Worm (Caenorhabditis elegans): ENCODE data around the gene T04B2.3.
A peak's percentile ranks its signal among the peaks of the same experiment; 100 is the strongest.

Gene T04B2.3

ce11 chrIV:10059175-10059574 is 12.0 kb downstream of the T04B2.3 start:
- peak; percentile 55 for TF ChIP-seq F13H6.1 (tag; optimal IDR thresholded peaks at IDR 0.05)
- peak; percentile 42 for TF ChIP-seq egl-27 (tag; optimal IDR thresholded peaks at IDR 0.05)
- TF ChIP-seq nhr-12 (tag; optimal IDR thresholded peaks at IDR 0.05) = no peak
- TF ChIP-seq nhr-237 (tag; optimal IDR thresholded peaks at IDR 0.05) = no peak
- no peak for TF ChIP-seq unc-55 (GFP tag; optimal IDR thresholded peaks at IDR 0.05)
- no peak for TF ChIP-seq C34F6.9 (tag; optimal IDR thresholded peaks at IDR 0.05)
- peak; percentile 77 for TF ChIP-seq sma-9 (GFP tag; optimal IDR thresholded peaks at IDR 0.05)
- TF ChIP-seq sma-9 (tag; optimal IDR thresholded peaks at IDR 0.05) = no peak
- peak; percentile 7 for TF ChIP-seq sma-3 (GFP tag; optimal IDR thresholded peaks at IDR 0.05)
- TF ChIP-seq blmp-1 (tag; optimal IDR thresholded peaks at IDR 0.05; ENCODE audit: insufficient read depth) = no peak
- no peak for TF ChIP-seq nhr-77 (tag; optimal IDR thresholded peaks at IDR 0.05)
- TF ChIP-seq crh-2 (tag; optimal IDR thresholded peaks at IDR 0.05) = peak; percentile 99
- TF ChIP-seq fos-1 (tag; optimal IDR thresholded peaks at IDR 0.05) = peak; percentile 76
- no peak for TF ChIP-seq gmeb-1 (tag; optimal IDR thresholded peaks at IDR 0.05)

ce11 chrIV:10060795-10061194 is 13.6 kb downstream of the T04B2.3 start:
- TF ChIP-seq ZK546.5 (tag; optimal IDR thresholded peaks at IDR 0.05) (no peak), mab-5 (tag; optimal IDR thresholded peaks at IDR 0.05) (no peak), fos-1 (tag; optimal IDR thresholded peaks at IDR 0.05) (peak; percentile 57), dmd-4 (tag; optimal IDR thresholded peaks at IDR 0.05) (no peak)

ce11 chrIV:10062728-10063127 is 15.5 kb downstream of the T04B2.3 start, which contains the start of gene ipla-7:
Gene ipla-7 (minus strand): TSS chrIV:10062849.
- TF ChIP-seq nhr-12 (tag; optimal IDR thresholded peaks at IDR 0.05) = no peak
- peak in 1 of 2 experiments; percentile 33 for TF ChIP-seq mdl-1 (tag; optimal IDR thresholded peaks at IDR 0.05)
- TF ChIP-seq nhr-237 (tag; optimal IDR thresholded peaks at IDR 0.05) = no peak
- no peak for TF ChIP-seq ztf-11 (tag; optimal IDR thresholded peaks at IDR 0.05)
- no peak for TF ChIP-seq alr-1 (tag; optimal IDR thresholded peaks at IDR 0.05)
- peak; percentile 29 for TF ChIP-seq unc-55 (GFP tag; optimal IDR thresholded peaks at IDR 0.05)
- peak; percentile 5 for TF ChIP-seq snpc-4 (tag; optimal IDR thresholded peaks at IDR 0.05)
- TF ChIP-seq C34F6.9 (tag; optimal IDR thresholded peaks at IDR 0.05) = peak; percentile 70
- peak; percentile 29 for TF ChIP-seq F13H6.1 (tag; optimal IDR thresholded peaks at IDR 0.05)
- peak; percentile 11 for TF ChIP-seq nhr-129 (tag; optimal IDR thresholded peaks at IDR 0.05)
- peak; percentile 31 for TF ChIP-seq zag-1 (tag; optimal IDR thresholded peaks at IDR 0.05)
- TF ChIP-seq fos-1 (tag; optimal IDR thresholded peaks at IDR 0.05) = peak; percentile 62
- no peak for TF ChIP-seq lin-13 (GFP tag; optimal IDR thresholded peaks at IDR 0.05)
- TF ChIP-seq crh-2 (tag; optimal IDR thresholded peaks at IDR 0.05) = peak; percentile 62
- peak in 1 of 2 experiments; percentile 21 for TF ChIP-seq lsy-2 (tag; optimal IDR thresholded peaks at IDR 0.05)
- TF ChIP-seq ztf-1 (GFP tag; conservative IDR thresholded peaks at IDR 0.05) = no peak

ce11 chrIV:10063941-10064340 is 16.7 kb downstream of the T04B2.3 start:
- TF ChIP-seq egl-27 (tag; optimal IDR thresholded peaks at IDR 0.05) = no peak
- TF ChIP-seq aly-2 (tag; optimal IDR thresholded peaks at IDR 0.05) = no peak
- TF ChIP-seq gmeb-1 (tag; optimal IDR thresholded peaks at IDR 0.05) = no peak
- TF ChIP-seq ztf-4 (tag; optimal IDR thresholded peaks at IDR 0.05) = no peak
- no peak for TF ChIP-seq R02D3.7 (tag; optimal IDR thresholded peaks at IDR 0.05)
- TF ChIP-seq sma-3 (GFP tag; optimal IDR thresholded peaks at IDR 0.05) = no peak
- no peak for TF ChIP-seq fos-1 (tag; optimal IDR thresholded peaks at IDR 0.05)
- no peak for TF ChIP-seq Y55F3AM.14 (GFP tag; optimal IDR thresholded peaks at IDR 0.05)
- TF ChIP-seq skn-1 (tag; optimal IDR thresholded peaks at IDR 0.05) = no peak
- TF ChIP-seq nhr-6 (tag; optimal IDR thresholded peaks at IDR 0.05) = no peak
- TF ChIP-seq sma-9 (GFP tag; optimal IDR thresholded peaks at IDR 0.05) = no peak
- no peak for TF ChIP-seq sma-9 (tag; optimal IDR thresholded peaks at IDR 0.05)
- TF ChIP-seq mdl-1 (tag; optimal IDR thresholded peaks at IDR 0.05) = no peak
- no peak for TF ChIP-seq nhr-10 (tag; optimal IDR thresholded peaks at IDR 0.05)

ce11 chrIV:10065159-10065558 is 18.0 kb downstream of the T04B2.3 start:
- TF ChIP-seq sem-4 (tag; optimal IDR thresholded peaks at IDR 0.05) = no peak
- no peak for TF ChIP-seq zag-1 (tag; optimal IDR thresholded peaks at IDR 0.05)
- TF ChIP-seq lin-39 (tag; optimal IDR thresholded peaks at IDR 0.05) = peak; percentile 3
- TF ChIP-seq nhr-129 (tag; optimal IDR thresholded peaks at IDR 0.05) = peak; percentile 12
- peak; percentile 68 for TF ChIP-seq mab-5 (tag; optimal IDR thresholded peaks at IDR 0.05)
- no peak for TF ChIP-seq C34F6.9 (tag; optimal IDR thresholded peaks at IDR 0.05)

Data from whole organism, L2 larva.